Fruit fly (Drosophila melanogaster) S2 (cell line): ENCODE measurements around the gene CG32302.

Source experiments
- CG8478 ChIP-seq: fragments of >200 bp; optimal IDR thresholded peaks from 2 replicates; lab custom pipeline; 2018
- CTCF ChIP-seq, 2 experiments: fragments of >200 bp; optimal IDR thresholded peaks; 2 replicates each; lab custom pipeline; 2018

DNA sequence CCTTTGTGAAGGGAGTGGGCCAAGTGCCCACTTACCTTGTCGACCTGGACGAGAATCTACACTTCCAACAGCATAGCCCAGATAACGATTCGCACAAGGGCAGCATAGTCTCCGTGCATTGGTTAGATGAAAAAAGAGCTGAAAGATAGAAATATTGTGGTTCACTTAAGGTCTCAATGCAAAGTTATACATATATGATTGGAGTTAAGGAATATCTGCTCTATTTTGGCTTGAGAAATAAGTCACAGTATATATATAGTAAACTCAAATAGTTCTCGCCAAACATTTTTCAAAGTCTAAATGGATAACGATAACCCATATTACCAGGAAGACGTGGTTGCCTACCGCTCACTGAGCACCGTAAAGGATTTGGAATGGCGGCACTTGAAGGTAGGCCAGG is 20.3 kb upstream of the CG32302 start, which contains the start of gene CG32305:
- TF ChIP-seq CTCF (optimal IDR thresholded peaks at IDR 0.05; lab: Kevin White, UChicago) (no peak), CG8478 (lab: Kevin White, UChicago) (no peak)
